ENCODE assay signal across 1 fruit fly cellular context in genomic region chr3L:9764915-9765709, dm6.
TF ChIP-seq lines count a peak whose summit lies in the region.

No protein-coding gene starts in this region.

TF ChIP-seq in whole organism, embryonic, 481 proteins besides CTCF, POLR2A, EP300 and RAD21 (continued from another document):
- no peak for TF ChIP-seq CG13296 (GFP tag; optimal IDR thresholded peaks at IDR 0.05; lab: Kevin White, UChicago)
- no peak for TF ChIP-seq BEAF-32 (GFP tag; optimal IDR thresholded peaks at IDR 0.05; lab: Kevin White, UChicago)
- TF ChIP-seq prd (optimal IDR thresholded peaks at IDR 0.05; lab: Kevin White, UChicago) = no peak
- 0 out of 3 replicates have a peak, but pooled peaks have one; percentile 7 for TF ChIP-seq prd (GFP tag; IDR thresholded peaks at IDR 0.05; lab: Robert Waterston, UW)
- TF ChIP-seq CG2199 (GFP tag; IDR thresholded peaks at IDR 0.05; lab: Robert Waterston, UW) = no peak
- TF ChIP-seq CG15479 (GFP tag; optimal IDR thresholded peaks at IDR 0.05; lab: Kevin White, UChicago) = no peak
- peak; percentile 2 for TF ChIP-seq Sox102F (GFP tag; optimal IDR thresholded peaks at IDR 0.05; lab: Kevin White, UChicago)
- no peak for TF ChIP-seq CoRest (tag; optimal IDR thresholded peaks at IDR 0.05; lab: Kevin White, UChicago)
- no peak for TF ChIP-seq ci (GFP tag; IDR thresholded peaks at IDR 0.05; lab: Robert Waterston, UW)
- no peak for TF ChIP-seq Meics (GFP tag; optimal IDR thresholded peaks at IDR 0.05; lab: Kevin White, UChicago)
- TF ChIP-seq crol (GFP tag; IDR thresholded peaks at IDR 0.05; lab: Robert Waterston, UW) = peak; percentile 69
- no peak for TF ChIP-seq CG9817 (tag; optimal IDR thresholded peaks at IDR 0.05; lab: Kevin White, UChicago)
- no peak for TF ChIP-seq CG13424 (tag; optimal IDR thresholded peaks at IDR 0.05; lab: Kevin White, UChicago)
- peak; percentile 48 for TF ChIP-seq Med (GFP tag; lab: Kevin White, UChicago)
- TF ChIP-seq HHEX (GFP tag; optimal IDR thresholded peaks at IDR 0.05; lab: Kevin White, UChicago) = no peak
- no peak for TF ChIP-seq Jarid2 (GFP tag; optimal IDR thresholded peaks at IDR 0.05; lab: Kevin White, UChicago)
- TF ChIP-seq Hey (tag; optimal IDR thresholded peaks at IDR 0.05; lab: Kevin White, UChicago) = no peak
- 0 out of 3 replicates have a peak, but pooled peaks have one; percentile 24 for TF ChIP-seq H15 (GFP tag; IDR thresholded peaks at IDR 0.05; lab: Robert Waterston, UW)
- TF ChIP-seq CG15514 (GFP tag; optimal IDR thresholded peaks at IDR 0.05; lab: Kevin White, UChicago) = no peak
- TF ChIP-seq CG15073 (GFP tag; optimal IDR thresholded peaks at IDR 0.05; lab: Kevin White, UChicago) = no peak
- no peak for TF ChIP-seq Nf-YA (GFP tag; IDR thresholded peaks at IDR 0.05; lab: Robert Waterston, UW)
- peak; percentile 23; the same call in 1 of the 2 replicates for TF ChIP-seq Drgx (GFP tag; IDR thresholded peaks at IDR 0.05; lab: Robert Waterston, UW)
- no peak for TF ChIP-seq sna (GFP tag; IDR thresholded peaks at IDR 0.05; lab: Robert Waterston, UW; ENCODE audit: partially characterized antibody)
- TF ChIP-seq al (GFP tag; IDR thresholded peaks at IDR 0.05; lab: Robert Waterston, UW) = no peak
- TF ChIP-seq Six4 (GFP tag; optimal IDR thresholded peaks at IDR 0.05; lab: Kevin White, UChicago) = no peak
